Worm (Caenorhabditis elegans) whole organism, dauer: ENCODE results near the gene spp-3.

Source experiments
- unc-62 ChIP-seq: sonication (generic microtip); optimal IDR thresholded peaks from 2 replicates; lab custom pipeline; 2017; ENCODE audit warnings: missing biosample characterization, missing genetic modification reagents, missing genetic modification characterization

Gene spp-3

ce11 chrX:7315329-7315728 lies at the start of gene spp-3:
Gene spp-3 (minus strand): TSS chrX:7315353.
- no peak for TF ChIP-seq unc-62 (GFP tag; lab: Kevin White, UChicago)

ce11 chrX:7343747-7344146 lies 28.6 kb upstream of the spp-3 start, which contains the start of gene C07D8.5:
Gene C07D8.5 (plus strand): TSS chrX:7344047.
- no peak for TF ChIP-seq unc-62 (GFP tag; lab: Kevin White, UChicago)

- no peak for TF ChIP-seq unc-62 (GFP tag; lab: Kevin White, UChicago)
These were observed 28.1 kb upstream of the spp-3 start for ce11 chrX:7343218-7343617.

- TF ChIP-seq unc-62 (GFP tag; lab: Kevin White, UChicago): no peak
These were observed 25.9 kb upstream of the spp-3 start, which contains the start of gene C07D8.6 for ce11 chrX:7340915-7341559. Gene C07D8.6 (plus strand): TSS chrX:7341509.

- no peak for TF ChIP-seq unc-62 (GFP tag; lab: Kevin White, UChicago)
These were observed 25.2 kb upstream of the spp-3 start for ce11 chrX:7340394-7340793.

ce11 chrX:7334302-7334724 lies 19.2 kb upstream of the spp-3 start, which contains the start of gene epg-7:
Gene epg-7 (plus strand): TSS chrX:7334714.
- no peak for TF ChIP-seq unc-62 (GFP tag; lab: Kevin White, UChicago)

- no peak for TF ChIP-seq unc-62 (GFP tag; lab: Kevin White, UChicago)
These were observed 15.6 kb upstream of the spp-3 start, which contains the start of gene ttr-30 for ce11 chrX:7330685-7331196. Gene ttr-30 (plus strand): TSS chrX:7330949.

- no peak for TF ChIP-seq unc-62 (GFP tag; lab: Kevin White, UChicago)
These were observed 14.4 kb upstream of the spp-3 start, which contains the start of gene ttr-59 for ce11 chrX:7329601-7330000. Gene ttr-59 (plus strand): TSS chrX:7329818.

ce11 chrX:7328065-7328564 lies 13.0 kb upstream of the spp-3 start:
- no peak for TF ChIP-seq unc-62 (GFP tag; lab: Kevin White, UChicago)

- TF ChIP-seq unc-62 (GFP tag; lab: Kevin White, UChicago): no peak
These were observed 12.0 kb upstream of the spp-3 start, which contains the start of gene sng-1 for ce11 chrX:7326967-7327651. Gene sng-1 (plus strand): TSS chrX:7327601.

ce11 chrX:7323604-7324003 lies 8.5 kb upstream of the spp-3 start:
- no peak for TF ChIP-seq unc-62 (GFP tag; lab: Kevin White, UChicago)

ce11 chrX:7322323-7322722 lies 7.2 kb upstream of the spp-3 start, which contains the start of gene T08A9.13:
Gene T08A9.13 (minus strand): TSS chrX:7322423.
- TF ChIP-seq unc-62 (GFP tag; lab: Kevin White, UChicago): no peak

ce11 chrX:7320115-7320711 lies 5.1 kb upstream of the spp-3 start, which contains the start of gene spp-5:
Gene spp-5 (minus strand): TSS chrX:7320354.
- no peak for TF ChIP-seq unc-62 (GFP tag; lab: Kevin White, UChicago)

ce11 chrX:7318639-7319038 lies 3.5 kb upstream of the spp-3 start, which contains the start of gene spp-4:
Gene spp-4 (minus strand): TSS chrX:7318756.
- no peak for TF ChIP-seq unc-62 (GFP tag; lab: Kevin White, UChicago)
